Worm (Caenorhabditis elegans) whole organism, mixed stage, embryonic: ENCODE data around the gene srh-24.

Experiments used
- M03D4.4 ChIP-seq: sonication (generic microtip); optimal IDR thresholded peaks from 2 replicates; lab custom pipeline; 2017; ENCODE audit warnings: mild to moderate bottlenecking, missing genetic modification characterization, missing compliant biosample characterization
- bed-3 ChIP-seq: fragments of 200-800 bp; sonication (Bioruptor generic); optimal IDR thresholded peaks from 3 replicates; lab custom pipeline; 2018; ENCODE audit warnings: mild to moderate bottlenecking, missing genetic modification characterization, moderate library complexity, missing compliant biosample characterization
- blmp-1 ChIP-seq: fragments of 150-350 bp; optimal IDR thresholded peaks from 2 replicates; lab custom pipeline; 2014; ENCODE audit warnings: missing biosample characterization, missing genetic modification characterization
- ceh-39 ChIP-seq: fragments of 150-350 bp; optimal IDR thresholded peaks from 2 replicates; lab custom pipeline; 2014; ENCODE audit warnings: missing biosample characterization, missing genetic modification characterization
- ceh-43 ChIP-seq: fragments of 200-800 bp; sonication (Bioruptor generic); optimal IDR thresholded peaks from 2 replicates; lab custom pipeline; 2018; ENCODE audit warnings: mild to moderate bottlenecking, missing genetic modification characterization, moderate library complexity, missing compliant biosample characterization
- ceh-83 ChIP-seq: fragments of 200-800 bp; sonication (Bioruptor generic); optimal IDR thresholded peaks from 2 replicates; lab custom pipeline; 2018; ENCODE audit warnings: mild to moderate bottlenecking, missing genetic modification characterization, missing compliant biosample characterization
- ces-1 ChIP-seq: fragments of 150-350 bp; optimal IDR thresholded peaks from 2 replicates; lab custom pipeline; 2014; ENCODE audit warnings: missing biosample characterization, missing genetic modification reagents, missing genetic modification characterization
- cnd-1 ChIP-seq: fragments of 200-800 bp; sonication (Bioruptor generic); optimal IDR thresholded peaks from 2 replicates; lab custom pipeline; 2018; ENCODE audit warnings: mild to moderate bottlenecking, missing genetic modification characterization, missing compliant biosample characterization
- drap-1 ChIP-seq: fragments of 200-800 bp; sonication (Bioruptor generic); optimal IDR thresholded peaks from 3 replicates; lab custom pipeline; 2018; ENCODE audit warnings: mild to moderate bottlenecking, missing genetic modification characterization, missing compliant biosample characterization
- elt-1 ChIP-seq: sonication (generic microtip); optimal IDR thresholded peaks from 2 replicates; lab custom pipeline; 2017; ENCODE audit warnings: missing genetic modification characterization, mild to moderate bottlenecking, missing compliant biosample characterization, antibody characterized with exemption, moderate library complexity, borderline replicate concordance; ENCODE audit not compliant: insufficient read depth
- elt-3 ChIP-seq: fragments of 150-350 bp; optimal IDR thresholded peaks from 2 replicates; lab custom pipeline; 2014; ENCODE audit warnings: missing biosample characterization, missing genetic modification characterization
- flh-1 ChIP-seq: fragments of 200-800 bp; sonication (Bioruptor generic); optimal IDR thresholded peaks from 2 replicates; lab custom pipeline; 2018; ENCODE audit warnings: mild to moderate bottlenecking, missing genetic modification characterization, moderate library complexity, missing compliant biosample characterization
- ham-2 ChIP-seq: fragments of 200-800 bp; sonication (Bioruptor generic); optimal IDR thresholded peaks from 2 replicates; lab custom pipeline; 2018; ENCODE audit warnings: mild to moderate bottlenecking, missing genetic modification characterization, missing compliant biosample characterization
- hlh-1 ChIP-seq: fragments of 150-350 bp; optimal IDR thresholded peaks from 2 replicates; lab custom pipeline; 2014; ENCODE audit warnings: missing biosample characterization, missing genetic modification reagents, missing genetic modification characterization
- lin-32 ChIP-seq: fragments of 200-800 bp; sonication (Bioruptor generic); optimal IDR thresholded peaks from 2 replicates; lab custom pipeline; 2018; ENCODE audit warnings: mild to moderate bottlenecking, missing genetic modification characterization, missing compliant biosample characterization
- lsy-2 ChIP-seq: fragments of 150-350 bp; optimal IDR thresholded peaks from 2 replicates; lab custom pipeline; 2014; ENCODE audit warnings: missing biosample characterization, missing genetic modification characterization
- mab-5 ChIP-seq: fragments of 150-350 bp; optimal IDR thresholded peaks from 2 replicates; lab custom pipeline; 2014; ENCODE audit warnings: missing biosample characterization, missing genetic modification characterization
- mep-1 ChIP-seq: fragments of 150-350 bp; optimal IDR thresholded peaks from 2 replicates; lab custom pipeline; 2017; ENCODE audit warnings: missing biosample characterization, missing genetic modification reagents, missing genetic modification characterization, inconsistent platforms
- mls-2 ChIP-seq: sonication (generic microtip); optimal IDR thresholded peaks from 2 replicates; lab custom pipeline; 2016; ENCODE audit warnings: mild to moderate bottlenecking, missing genetic modification characterization, moderate library complexity, missing compliant biosample characterization
- nhr-12 ChIP-seq: fragments of 150-350 bp; optimal IDR thresholded peaks from 2 replicates; lab custom pipeline; 2014; ENCODE audit warnings: missing biosample characterization, missing genetic modification characterization
- nhr-2 ChIP-seq: fragments of 150-350 bp; optimal IDR thresholded peaks from 2 replicates; lab custom pipeline; 2014; ENCODE audit warnings: missing biosample characterization, missing genetic modification characterization
- nhr-237 ChIP-seq: fragments of 150-350 bp; optimal IDR thresholded peaks from 2 replicates; lab custom pipeline; 2014; ENCODE audit warnings: missing biosample characterization, missing genetic modification characterization
- nhr-28 ChIP-seq: fragments of 150-350 bp; optimal IDR thresholded peaks from 2 replicates; lab custom pipeline; 2014; ENCODE audit warnings: missing biosample characterization, missing genetic modification characterization
- nhr-76 ChIP-seq: sonication (generic microtip); optimal IDR thresholded peaks from 2 replicates; lab custom pipeline; 2017; ENCODE audit warnings: missing biosample characterization, missing genetic modification characterization
- snpc-4 ChIP-seq: fragments of 150-350 bp; optimal IDR thresholded peaks from 2 replicates; lab custom pipeline; 2014; ENCODE audit warnings: missing biosample characterization, missing genetic modification characterization
- sptf-1 ChIP-seq: sonication (generic microtip); optimal IDR thresholded peaks from 2 replicates; lab custom pipeline; 2017; ENCODE audit warnings: mild to moderate bottlenecking, missing genetic modification characterization, moderate library complexity, missing compliant biosample characterization
- tbx-8 ChIP-seq: fragments of 200-800 bp; sonication (Bioruptor generic); optimal IDR thresholded peaks from 2 replicates; lab custom pipeline; 2018; ENCODE audit warnings: mild to moderate bottlenecking, missing genetic modification characterization, moderate library complexity, missing compliant biosample characterization
- unc-120 ChIP-seq: sonication (generic microtip); optimal IDR thresholded peaks from 2 replicates; lab custom pipeline; 2017; ENCODE audit warnings: missing genetic modification characterization, missing compliant biosample characterization; ENCODE audit not compliant: poor library complexity, severe bottlenecking
- unc-39 ChIP-seq: fragments of 150-350 bp; optimal IDR thresholded peaks from 2 replicates; lab custom pipeline; 2014; ENCODE audit warnings: missing biosample characterization, missing genetic modification characterization
- unc-62 ChIP-seq: fragments of 150-350 bp; optimal IDR thresholded peaks from 2 replicates; lab custom pipeline; 2014; ENCODE audit warnings: missing biosample characterization, missing genetic modification reagents, missing genetic modification characterization
- ztf-11 ChIP-seq: fragments of 150-350 bp; optimal IDR thresholded peaks from 2 replicates; lab custom pipeline; 2014; ENCODE audit warnings: missing biosample characterization, missing genetic modification characterization

srh-24 gene

ce11 chrV:13949752-13950151, 11.1 kb downstream of the srh-24 start, which contains the start of gene R10D12.7:
Gene R10D12.7 (plus strand): TSS chrV:13950052.
- TF ChIP-seq drap-1 = no peak
- TF ChIP-seq unc-39 (tag; lab: Kevin White, UChicago) = no peak
- TF ChIP-seq M03D4.4 = no peak
- TF ChIP-seq hlh-1 (tag; lab: Kevin White, UChicago) = no peak
- TF ChIP-seq elt-3 (tag; lab: Kevin White, UChicago) = no peak
- no peak for TF ChIP-seq snpc-4 (tag; lab: Kevin White, UChicago)
- TF ChIP-seq ham-2 = no peak
- TF ChIP-seq ceh-43 (GFP tag; lab: Kevin White, UChicago) = no peak
- TF ChIP-seq nhr-12 (tag; lab: Kevin White, UChicago) = no peak

ce11 chrV:13949010-13949409, 11.8 kb downstream of the srh-24 start, which contains the start of gene R10D12.6:
Gene R10D12.6 (plus strand): TSS chrV:13949310.
- no peak for TF ChIP-seq ztf-11
- TF ChIP-seq nhr-76 (tag; lab: Kevin White, UChicago) = no peak
- TF ChIP-seq mep-1 (tag; lab: Kevin White, UChicago) = no peak
- no peak for TF ChIP-seq ceh-83 (GFP tag; lab: Kevin White, UChicago)
- no peak for TF ChIP-seq ham-2
- TF ChIP-seq unc-120 (tag; lab: Kevin White, UChicago) = no peak
- TF ChIP-seq nhr-12 (tag; lab: Kevin White, UChicago) = no peak
- TF ChIP-seq cnd-1 = no peak
- no peak for TF ChIP-seq elt-1
- TF ChIP-seq unc-62 (GFP tag; lab: Kevin White, UChicago) = no peak
- no peak for TF ChIP-seq ceh-43 (GFP tag; lab: Kevin White, UChicago)
- no peak for TF ChIP-seq nhr-28 (tag; lab: Kevin White, UChicago)
- no peak for TF ChIP-seq elt-3 (tag; lab: Kevin White, UChicago)
- no peak for TF ChIP-seq nhr-237 (tag; lab: Kevin White, UChicago)
- TF ChIP-seq nhr-2 (tag; lab: Kevin White, UChicago) = no peak
- no peak for TF ChIP-seq tbx-8
- no peak for TF ChIP-seq hlh-1 (tag; lab: Kevin White, UChicago)
- no peak for TF ChIP-seq sptf-1 (tag; lab: Kevin White, UChicago)

- TF ChIP-seq mab-5 (tag; lab: Kevin White, UChicago) = no peak
- TF ChIP-seq unc-62 (GFP tag; lab: Kevin White, UChicago) = no peak
- no peak for TF ChIP-seq ces-1 (GFP tag; lab: Kevin White, UChicago)
- no peak for TF ChIP-seq mep-1 (tag; lab: Kevin White, UChicago)
- TF ChIP-seq mls-2 (tag; lab: Kevin White, UChicago) = no peak
- TF ChIP-seq snpc-4 (tag; lab: Kevin White, UChicago) = no peak
- no peak for TF ChIP-seq bed-3 (GFP tag; lab: Kevin White, UChicago)
- TF ChIP-seq nhr-76 (tag; lab: Kevin White, UChicago) = no peak
- no peak for TF ChIP-seq elt-1
- TF ChIP-seq lin-32 (GFP tag; lab: Kevin White, UChicago) = no peak
- TF ChIP-seq, all 35 proteins: peak for 0
These were observed 14.3 kb downstream of the srh-24 start, which contains the start of the genes srx-10 and clec-226 for ce11 chrV:13946385-13947019. Gene srx-10 (minus strand): TSS chrV:13946485. Gene clec-226 (plus strand): TSS chrV:13946969.

- no peak for TF ChIP-seq hlh-1 (tag; lab: Kevin White, UChicago)
- TF ChIP-seq tbx-8 = no peak
- TF ChIP-seq unc-39 (tag; lab: Kevin White, UChicago) = no peak
- TF ChIP-seq nhr-2 (tag; lab: Kevin White, UChicago) = no peak
- TF ChIP-seq snpc-4 (tag; lab: Kevin White, UChicago) = no peak
- TF ChIP-seq ztf-11 = no peak
- TF ChIP-seq elt-3 (tag; lab: Kevin White, UChicago) = no peak
- no peak for TF ChIP-seq sptf-1 (tag; lab: Kevin White, UChicago)
- no peak for TF ChIP-seq ceh-39 (tag; lab: Kevin White, UChicago)
- TF ChIP-seq blmp-1 = no peak
- no peak for TF ChIP-seq drap-1
- TF ChIP-seq nhr-28 (tag; lab: Kevin White, UChicago) = no peak
- no peak for TF ChIP-seq unc-62 (GFP tag; lab: Kevin White, UChicago)
- TF ChIP-seq flh-1 = no peak
- no peak for TF ChIP-seq lsy-2
- no peak for TF ChIP-seq lin-32 (GFP tag; lab: Kevin White, UChicago)
These were observed 18.7 kb downstream of the srh-24 start, which contains the start of gene dpr-1 for ce11 chrV:13942082-13942481. Gene dpr-1 (minus strand): TSS chrV:13942182.
